Fruit fly (Drosophila melanogaster) S2 (cell line): ENCODE results near the gene CG31050.

Experiments
- CG8478 ChIP-seq: fragments of >200 bp; optimal IDR thresholded peaks from 2 replicates; lab custom pipeline; 2018
- CTCF ChIP-seq, 2 experiments: fragments of >200 bp; optimal IDR thresholded peaks; 2 replicates each; lab custom pipeline; 2018

The CG31050 gene

dm6 chr3R:28603561-28603960 is 46.7 kb downstream of the CG31050 start:
- TF ChIP-seq CTCF (optimal IDR thresholded peaks at IDR 0.05; lab: Kevin White, UChicago) (no peak), CG8478 (lab: Kevin White, UChicago) (no peak)

dm6 chr3R:28600144-28600792 is 50.0 kb downstream of the CG31050 start:
- TF ChIP-seq CG8478 (lab: Kevin White, UChicago) (no peak), CTCF (optimal IDR thresholded peaks at IDR 0.05; lab: Kevin White, UChicago) (no peak)
